Fruit fly (Drosophila melanogaster): ENCODE measurements around the gene CG31955.

CG31955 gene

dm6 chr2L:3703260-3703659 is 9.6 kb downstream of the CG31955 start, which contains the start of gene CG2816 (continued):
- TF ChIP-seq dimm (GFP tag; IDR thresholded peaks at IDR 0.05) = no peak
- TF ChIP-seq lilli (GFP tag; optimal IDR thresholded peaks at IDR 0.05) = peak; percentile 93
- TF ChIP-seq sug (tag; optimal IDR thresholded peaks at IDR 0.05) = peak; percentile 59
- peak; percentile 18 for TF ChIP-seq CG4617 (GFP tag; optimal IDR thresholded peaks at IDR 0.05; ENCODE audit: borderline replicate concordance)
- peak; percentile 76 for TF ChIP-seq H2.0 (GFP tag; IDR thresholded peaks at IDR 0.05)
- peak; percentile 93 for TF ChIP-seq zfh2 (GFP tag; optimal IDR thresholded peaks at IDR 0.05)
- no peak for TF ChIP-seq Bteb2 (GFP tag; optimal IDR thresholded peaks at IDR 0.05)
- no peak for TF ChIP-seq hb (GFP tag; IDR thresholded peaks at IDR 0.05; ENCODE audit: partially characterized antibody)
- peak; percentile 12 for TF ChIP-seq Hsf (GFP tag; optimal IDR thresholded peaks at IDR 0.05)
- TF ChIP-seq pfk (GFP tag; optimal IDR thresholded peaks at IDR 0.05) = no peak
- no peak for TF ChIP-seq Sry-δ (GFP tag; optimal IDR thresholded peaks at IDR 0.05)
- peak; percentile 8 for TF ChIP-seq CG15601 (tag; optimal IDR thresholded peaks at IDR 0.05)
- peak; percentile 87; the same call in 1 of the 2 replicates for TF ChIP-seq vvl (GFP tag; IDR thresholded peaks at IDR 0.05)
- no peak for TF ChIP-seq CG10979 (tag; optimal IDR thresholded peaks at IDR 0.05)
- no peak for TF ChIP-seq CG3065 (GFP tag; optimal IDR thresholded peaks at IDR 0.05)
- peak; percentile 92 for TF ChIP-seq dysf (GFP tag; IDR thresholded peaks at IDR 0.05)
- peak; percentile 58 for TF ChIP-seq grau (tag; optimal IDR thresholded peaks at IDR 0.05)
- no peak for TF ChIP-seq pzg (GFP tag; optimal IDR thresholded peaks at IDR 0.05)
- no peak for TF ChIP-seq gfzf (GFP tag; optimal IDR thresholded peaks at IDR 0.05)
- peak; percentile 27 for TF ChIP-seq Xbp1 (GFP tag; optimal IDR thresholded peaks at IDR 0.05)
- TF ChIP-seq Dll (GFP tag; IDR thresholded peaks at IDR 0.05; ENCODE audit: partially characterized antibody) = no peak
- peak in 1 of 2 experiments; percentile 28 for TF ChIP-seq eve (GFP tag; optimal IDR thresholded peaks at IDR 0.05)
- no peak for TF ChIP-seq CG10565 (GFP tag; optimal IDR thresholded peaks at IDR 0.05)
- TF ChIP-seq CG3407 (GFP tag; optimal IDR thresholded peaks at IDR 0.05) = no peak
- no peak for TF ChIP-seq tna (GFP tag; IDR thresholded peaks at IDR 0.05; ENCODE audit: partially characterized antibody)
- TF ChIP-seq psq (GFP tag; optimal IDR thresholded peaks at IDR 0.05) = peak; percentile 18
- TF ChIP-seq CG6765 (GFP tag; optimal IDR thresholded peaks at IDR 0.05) = no peak
- no peak for TF ChIP-seq grn (GFP tag; optimal IDR thresholded peaks at IDR 0.05)
- TF ChIP-seq CG7357 (GFP tag; IDR thresholded peaks at IDR 0.05) = no peak
- no peak for TF ChIP-seq D (optimal IDR thresholded peaks at IDR 0.05)
- no peak for TF ChIP-seq D (GFP tag; optimal IDR thresholded peaks at IDR 0.05)
- TF ChIP-seq ftz-f1 (GFP tag; optimal IDR thresholded peaks at IDR 0.05) = peak; percentile 35
- TF ChIP-seq CG4707 (GFP tag; optimal IDR thresholded peaks at IDR 0.05) = no peak
- TF ChIP-seq Ssrp (tag; optimal IDR thresholded peaks at IDR 0.05) = no peak
- peak; percentile 9 for TF ChIP-seq CG3163 (GFP tag; optimal IDR thresholded peaks at IDR 0.05)
- TF ChIP-seq Side (GFP tag; optimal IDR thresholded peaks at IDR 0.05) = peak; percentile 38
- TF ChIP-seq CG11456 (GFP tag; IDR thresholded peaks at IDR 0.05) = peak; percentile 95; the same call in 2 of the 3 replicates
- peak; percentile 14 for TF ChIP-seq slou (GFP tag; optimal IDR thresholded peaks at IDR 0.05)
- TF ChIP-seq cwo (GFP tag; optimal IDR thresholded peaks at IDR 0.05) = peak; percentile 18
- peak; percentile 89 for TF ChIP-seq CG11247 (GFP tag; IDR thresholded peaks at IDR 0.05)
- no peak for TF ChIP-seq Trl (optimal IDR thresholded peaks at IDR 0.05)
- TF ChIP-seq Trl (GFP tag; optimal IDR thresholded peaks at IDR 0.05) = peak; percentile 26
- no peak for TF ChIP-seq lola (GFP tag; optimal IDR thresholded peaks at IDR 0.05)
- TF ChIP-seq CG15514 (GFP tag; optimal IDR thresholded peaks at IDR 0.05) = peak; percentile 38
- no peak for TF ChIP-seq bigmax (GFP tag; optimal IDR thresholded peaks at IDR 0.05)
- TF ChIP-seq phol (tag; optimal IDR thresholded peaks at IDR 0.05) = no peak
- TF ChIP-seq tin (GFP tag; optimal IDR thresholded peaks at IDR 0.05) = peak; percentile 53
- peak; percentile 68; the same call in 1 of the 2 replicates for TF ChIP-seq NFAT (GFP tag; IDR thresholded peaks at IDR 0.05)
- TF ChIP-seq Kr (GFP tag; optimal IDR thresholded peaks at IDR 0.05) = no peak
- TF ChIP-seq so (GFP tag; IDR thresholded peaks at IDR 0.05) = no peak
- peak; percentile 63 for TF ChIP-seq lab (GFP tag; optimal IDR thresholded peaks at IDR 0.05)

Data from whole organism, embryonic.